Worm (Caenorhabditis elegans) whole organism, L3 larva: ENCODE data around the gene chil-9.

Source experiments
- aly-2 ChIP-seq: fragments of 150-350 bp; optimal IDR thresholded peaks from 2 replicates; lab custom pipeline; 2014; ENCODE audit warnings: missing biosample characterization, missing genetic modification characterization
- ama-1 ChIP-seq: fragments of 150-350 bp; optimal IDR thresholded peaks from 2 replicates; lab custom pipeline; 2018
- ceh-82 ChIP-seq: fragments of 150-350 bp; optimal IDR thresholded peaks from 2 replicates; lab custom pipeline; 2014; ENCODE audit warnings: missing biosample characterization, missing genetic modification characterization
- lin-15B ChIP-seq: fragments of 150-350 bp; optimal IDR thresholded peaks from 2 replicates; lab custom pipeline; 2014; ENCODE audit warnings: missing biosample characterization, missing genetic modification characterization
- mdl-1 ChIP-seq: fragments of 150-350 bp; optimal IDR thresholded peaks from 2 replicates; lab custom pipeline; 2014; ENCODE audit warnings: missing biosample characterization, missing genetic modification characterization
- nhr-28 ChIP-seq: fragments of 150-350 bp; optimal IDR thresholded peaks from 2 replicates; lab custom pipeline; 2014; ENCODE audit warnings: missing biosample characterization, missing genetic modification characterization
- nhr-76 ChIP-seq: fragments of 150-350 bp; sonication (generic microtip); optimal IDR thresholded peaks from 5 replicates; lab custom pipeline; 2014; ENCODE audit warnings: missing biosample characterization, missing genetic modification characterization
- nhr-77 ChIP-seq: fragments of 150-350 bp; optimal IDR thresholded peaks from 2 replicates; lab custom pipeline; 2014; ENCODE audit warnings: missing biosample characterization, missing genetic modification characterization
- pqm-1 ChIP-seq: fragments of 150-350 bp; optimal IDR thresholded peaks from 2 replicates; lab custom pipeline; 2017; ENCODE audit warnings: missing biosample characterization, missing genetic modification characterization, inconsistent platforms
- tbx-2 ChIP-seq: sonication (generic microtip); optimal IDR thresholded peaks from 2 replicates; lab custom pipeline; 2016; ENCODE audit warnings: mild to moderate bottlenecking, missing genetic modification characterization, missing compliant biosample characterization
- zag-1 ChIP-seq: fragments of 150-350 bp; optimal IDR thresholded peaks from 2 replicates; lab custom pipeline; 2014; ENCODE audit warnings: missing biosample characterization, missing genetic modification characterization
- ztf-11 ChIP-seq: fragments of 150-350 bp; optimal IDR thresholded peaks from 2 replicates; lab custom pipeline; 2014; ENCODE audit warnings: missing biosample characterization, missing genetic modification characterization

- TF ChIP-seq nhr-77 (tag; lab: Kevin White, UChicago) (no peak), ztf-11 (tag; lab: Kevin White, UChicago) (no peak), aly-2 (tag; lab: Kevin White, UChicago) (no peak), mdl-1 (tag; lab: Kevin White, UChicago) (no peak), zag-1 (tag; lab: Kevin White, UChicago) (no peak), nhr-28 (tag; lab: Kevin White, UChicago) (no peak), tbx-2 (no peak), pqm-1 (no peak), lin-15B (tag; lab: Kevin White, UChicago) (no peak), ama-1 (lab: Kevin White, UChicago) (no peak), ceh-82 (no peak), nhr-76 (tag; lab: Kevin White, UChicago) (no peak)
Observed at ce11 chrII:9850945-9851344, 5.8 kb upstream of the chil-9 start, which contains the start of gene ZK938.10.
